Fruit fly (Drosophila melanogaster): Measurements from ENCODE around the gene nmo.

DNA sequence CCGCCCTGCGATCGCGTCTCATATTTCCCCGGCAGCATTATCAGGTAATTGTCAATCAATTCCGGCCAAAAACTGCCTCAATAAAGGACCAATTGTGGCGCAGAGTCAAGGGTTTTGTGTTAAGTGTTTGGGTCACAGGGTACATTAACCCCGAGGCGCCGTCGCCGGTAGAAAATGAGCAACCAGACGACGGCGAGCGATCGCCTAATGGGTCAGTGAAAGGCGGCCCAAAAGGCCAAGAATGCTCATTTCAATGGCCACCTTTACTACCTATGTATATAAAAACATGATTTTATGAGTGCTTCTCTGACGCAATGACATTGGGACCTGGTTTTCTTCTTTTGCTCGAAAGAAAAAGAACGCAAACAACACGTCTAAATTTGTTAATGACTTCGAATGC, 100.8 kb downstream of the nmo start:
- TF ChIP-seq h (optimal IDR thresholded peaks at IDR 0.05) (no peak), psq (optimal IDR thresholded peaks at IDR 0.05) (no peak), ttk (optimal IDR thresholded peaks at IDR 0.05) (no peak), Sin3A (optimal IDR thresholded peaks at IDR 0.05) (no peak), Myc (optimal IDR thresholded peaks at IDR 0.05) (no peak)
